Worm (Caenorhabditis elegans) whole organism, L3 larva: ENCODE results near the gene C05E11.2.
A peak's percentile ranks its signal among the peaks of the same experiment; 100 is the strongest.

ENCODE experiments used
- R02D3.7 ChIP-seq: fragments of 150-350 bp; optimal IDR thresholded peaks from 2 replicates; lab custom pipeline; 2014; ENCODE audit warnings: missing biosample characterization, missing genetic modification characterization
- ZK546.5 ChIP-seq: sonication (generic microtip); optimal IDR thresholded peaks from 2 replicates; lab custom pipeline; 2017; ENCODE audit warnings: missing biosample characterization, missing genetic modification characterization
- aly-2 ChIP-seq: fragments of 150-350 bp; optimal IDR thresholded peaks from 2 replicates; lab custom pipeline; 2014; ENCODE audit warnings: missing biosample characterization, missing genetic modification characterization
- ama-1 ChIP-seq: fragments of 150-350 bp; optimal IDR thresholded peaks from 2 replicates; lab custom pipeline; 2018
- ceh-28 ChIP-seq: fragments of 150-350 bp; optimal IDR thresholded peaks from 2 replicates; lab custom pipeline; 2014; ENCODE audit warnings: missing biosample characterization, missing genetic modification reagents, missing genetic modification characterization
- ceh-82 ChIP-seq: fragments of 150-350 bp; optimal IDR thresholded peaks from 2 replicates; lab custom pipeline; 2014; ENCODE audit warnings: missing biosample characterization, missing genetic modification characterization
- daf-12 ChIP-seq: fragments of 150-350 bp; optimal IDR thresholded peaks from 2 replicates; lab custom pipeline; 2014; ENCODE audit warnings: missing biosample characterization, missing genetic modification reagents, missing genetic modification characterization
- egl-27 ChIP-seq: sonication (generic microtip); optimal IDR thresholded peaks from 4 replicates; lab custom pipeline; 2017; ENCODE audit warnings: missing biosample characterization, missing genetic modification reagents, missing genetic modification characterization
- elt-1 ChIP-seq: fragments of 150-350 bp; optimal IDR thresholded peaks from 2 replicates; lab custom pipeline; 2014; ENCODE audit warnings: missing biosample characterization, missing genetic modification characterization
- elt-2 ChIP-seq: sonication (generic microtip); optimal IDR thresholded peaks from 2 replicates; lab custom pipeline; 2016; ENCODE audit warnings: missing genetic modification reagents, mild to moderate bottlenecking, missing genetic modification characterization, missing compliant biosample characterization
- fkh-10 ChIP-seq: sonication (generic microtip); optimal IDR thresholded peaks from 2 replicates; lab custom pipeline; 2017; ENCODE audit warnings: missing biosample characterization, missing genetic modification reagents, missing genetic modification characterization
- fos-1 ChIP-seq: fragments of 150-350 bp; optimal IDR thresholded peaks from 2 replicates; lab custom pipeline; 2014; ENCODE audit warnings: missing biosample characterization, missing genetic modification characterization
- jun-1 ChIP-seq: fragments of 150-350 bp; optimal IDR thresholded peaks from 2 replicates; lab custom pipeline; 2014; ENCODE audit warnings: missing biosample characterization, missing genetic modification reagents, missing genetic modification characterization
- lin-15B ChIP-seq: fragments of 150-350 bp; optimal IDR thresholded peaks from 2 replicates; lab custom pipeline; 2014; ENCODE audit warnings: missing biosample characterization, missing genetic modification characterization
- lsy-12 ChIP-seq: sonication (generic microtip); optimal IDR thresholded peaks from 2 replicates; lab custom pipeline; 2016; ENCODE audit warnings: mild to moderate bottlenecking, missing genetic modification characterization, missing compliant biosample characterization
- mdl-1 ChIP-seq: fragments of 150-350 bp; optimal IDR thresholded peaks from 2 replicates; lab custom pipeline; 2014; ENCODE audit warnings: missing biosample characterization, missing genetic modification characterization
- mml-1 ChIP-seq: fragments of 150-350 bp; sonication (generic microtip); optimal IDR thresholded peaks from 3 replicates; lab custom pipeline; 2014; ENCODE audit warnings: missing biosample characterization, missing genetic modification characterization
- nfya-1 ChIP-seq: sonication (generic microtip); optimal IDR thresholded peaks from 2 replicates; lab custom pipeline; 2017; ENCODE audit warnings: missing genetic modification characterization, mild to moderate bottlenecking, missing compliant biosample characterization, antibody characterized with exemption, moderate library complexity; ENCODE audit not compliant: insufficient read depth
- nhr-11 ChIP-seq: fragments of 150-350 bp; optimal IDR thresholded peaks from 2 replicates; lab custom pipeline; 2014; ENCODE audit warnings: missing biosample characterization, missing genetic modification characterization
- nhr-23 ChIP-seq: fragments of 150-350 bp; optimal IDR thresholded peaks from 2 replicates; lab custom pipeline; 2014; ENCODE audit warnings: missing biosample characterization, missing genetic modification reagents, missing genetic modification characterization
- nhr-25 ChIP-seq: sonication (generic microtip); optimal IDR thresholded peaks from 2 replicates; lab custom pipeline; 2017; ENCODE audit warnings: missing biosample characterization, missing genetic modification characterization
- nhr-28 ChIP-seq: fragments of 150-350 bp; optimal IDR thresholded peaks from 2 replicates; lab custom pipeline; 2014; ENCODE audit warnings: missing biosample characterization, missing genetic modification characterization
- nhr-43 ChIP-seq: sonication (generic microtip); optimal IDR thresholded peaks from 2 replicates; lab custom pipeline; 2016; ENCODE audit warnings: mild to moderate bottlenecking, missing genetic modification characterization, missing compliant biosample characterization; ENCODE audit not compliant: poor library complexity, severe bottlenecking
- nhr-67 ChIP-seq: fragments of 150-350 bp; optimal IDR thresholded peaks from 2 replicates; lab custom pipeline; 2014; ENCODE audit warnings: missing biosample characterization, missing genetic modification characterization
- nhr-76 ChIP-seq: fragments of 150-350 bp; sonication (generic microtip); optimal IDR thresholded peaks from 5 replicates; lab custom pipeline; 2014; ENCODE audit warnings: missing biosample characterization, missing genetic modification characterization
- nhr-77 ChIP-seq: fragments of 150-350 bp; optimal IDR thresholded peaks from 2 replicates; lab custom pipeline; 2014; ENCODE audit warnings: missing biosample characterization, missing genetic modification characterization
- pha-4 ChIP-seq: fragments of 150-350 bp; optimal IDR thresholded peaks from 2 replicates; lab custom pipeline; 2014; ENCODE audit warnings: missing biosample characterization, missing genetic modification reagents, missing genetic modification characterization
- pqm-1 ChIP-seq: fragments of 150-350 bp; optimal IDR thresholded peaks from 2 replicates; lab custom pipeline; 2017; ENCODE audit warnings: missing biosample characterization, missing genetic modification characterization, inconsistent platforms
- sea-2 ChIP-seq: fragments of 150-350 bp; sonication (generic microtip); optimal IDR thresholded peaks from 4 replicates; lab custom pipeline; 2014; ENCODE audit warnings: missing biosample characterization, missing genetic modification reagents, missing genetic modification characterization
- skn-1 ChIP-seq: fragments of 150-350 bp; optimal IDR thresholded peaks from 2 replicates; lab custom pipeline; 2014; ENCODE audit warnings: missing biosample characterization, missing genetic modification characterization
- snpc-4 ChIP-seq: fragments of 150-350 bp; optimal IDR thresholded peaks from 2 replicates; lab custom pipeline; 2014; ENCODE audit warnings: missing biosample characterization, missing genetic modification characterization
- tbx-2 ChIP-seq: sonication (generic microtip); optimal IDR thresholded peaks from 2 replicates; lab custom pipeline; 2016; ENCODE audit warnings: mild to moderate bottlenecking, missing genetic modification characterization, missing compliant biosample characterization
- unc-39 ChIP-seq: sonication (generic microtip); optimal IDR thresholded peaks from 4 replicates; lab custom pipeline; 2017; ENCODE audit warnings: missing biosample characterization, missing genetic modification characterization
- unc-62 ChIP-seq: fragments of 150-350 bp; sonication (generic microtip); optimal IDR thresholded peaks from 4 replicates; lab custom pipeline; 2014; ENCODE audit warnings: missing biosample characterization, missing genetic modification reagents, missing genetic modification characterization
- zag-1 ChIP-seq: fragments of 150-350 bp; optimal IDR thresholded peaks from 2 replicates; lab custom pipeline; 2014; ENCODE audit warnings: missing biosample characterization, missing genetic modification characterization
- ztf-11 ChIP-seq: fragments of 150-350 bp; optimal IDR thresholded peaks from 2 replicates; lab custom pipeline; 2014; ENCODE audit warnings: missing biosample characterization, missing genetic modification characterization

C05E11.2 gene

ce11 chrX:4550987-4551386 is 35.7 kb upstream of the C05E11.2 start:
- no peak for TF ChIP-seq daf-12 (tag; lab: Kevin White, UChicago)
- TF ChIP-seq fkh-10 (GFP tag; lab: Kevin White, UChicago) = no peak
- TF ChIP-seq nhr-23 (tag; lab: Kevin White, UChicago) = peak; percentile 70
- peak; percentile 59 for TF ChIP-seq nhr-25

ce11 chrX:4553033-4553432 is 33.7 kb upstream of the C05E11.2 start:
- no peak for TF ChIP-seq mml-1
- peak; percentile 13 for TF ChIP-seq elt-1 (tag; lab: Kevin White, UChicago)
- TF ChIP-seq mdl-1 (tag; lab: Kevin White, UChicago) = no peak

- no peak for TF ChIP-seq ceh-82 (tag; lab: Kevin White, UChicago)
- no peak for TF ChIP-seq mdl-1 (tag; lab: Kevin White, UChicago)
- TF ChIP-seq ZK546.5 = no peak
- TF ChIP-seq nhr-28 (tag; lab: Kevin White, UChicago) = no peak
Observed at ce11 chrX:4553491-4553890, 33.2 kb upstream of the C05E11.2 start.

ce11 chrX:4554385-4554784 is 32.3 kb upstream of the C05E11.2 start, which contains the start of gene ham-2:
Gene ham-2 (plus strand): TSS chrX:4554685.
- TF ChIP-seq mdl-1 (tag; lab: Kevin White, UChicago) (no peak), fos-1 (tag; lab: Kevin White, UChicago) (no peak), nhr-23 (tag; lab: Kevin White, UChicago) (no peak), zag-1 (tag; lab: Kevin White, UChicago) (no peak)

- TF ChIP-seq ama-1 (lab: Kevin White, UChicago) = no peak
- no peak for TF ChIP-seq lin-15B (tag; lab: Kevin White, UChicago)
- TF ChIP-seq ceh-28 = no peak
- TF ChIP-seq jun-1 (tag; lab: Kevin White, UChicago) = no peak
- TF ChIP-seq elt-1 (tag; lab: Kevin White, UChicago) = no peak
- no peak for TF ChIP-seq nhr-25
- no peak for TF ChIP-seq mdl-1 (tag; lab: Kevin White, UChicago)
- TF ChIP-seq nfya-1 (tag; lab: Kevin White, UChicago) = no peak
- TF ChIP-seq ztf-11 (tag; lab: Kevin White, UChicago) = no peak
- no peak for TF ChIP-seq pqm-1 (tag; lab: Kevin White, UChicago)
Observed at ce11 chrX:4556028-4556427, 30.7 kb upstream of the C05E11.2 start.

- TF ChIP-seq ztf-11 (tag; lab: Kevin White, UChicago) (no peak), pha-4 (no peak), daf-12 (tag; lab: Kevin White, UChicago) (no peak), fos-1 (tag; lab: Kevin White, UChicago) (no peak), nfya-1 (tag; lab: Kevin White, UChicago) (no peak)
Observed at ce11 chrX:4561863-4562262, 24.9 kb upstream of the C05E11.2 start, which contains the start of gene C05E11.6. Gene C05E11.6 (plus strand): TSS chrX:4562163.

- no peak for TF ChIP-seq skn-1
- TF ChIP-seq tbx-2 = no peak
- no peak for TF ChIP-seq nhr-43
- TF ChIP-seq mdl-1 (tag; lab: Kevin White, UChicago) = no peak
Observed at ce11 chrX:4562288-4562687, 24.4 kb upstream of the C05E11.2 start.

- TF ChIP-seq sea-2 (no peak), lsy-12 (tag; lab: Kevin White, UChicago) (no peak), elt-1 (tag; lab: Kevin White, UChicago) (no peak), mml-1 (no peak), nhr-67 (tag; lab: Kevin White, UChicago) (no peak), nhr-76 (tag; lab: Kevin White, UChicago) (no peak), aly-2 (tag; lab: Kevin White, UChicago) (no peak), mdl-1 (tag; lab: Kevin White, UChicago) (peak; percentile 15), egl-27 (tag; lab: Kevin White, UChicago) (no peak), unc-39 (tag; lab: Kevin White, UChicago) (no peak), R02D3.7 (tag; lab: Kevin White, UChicago) (no peak), nhr-28 (tag; lab: Kevin White, UChicago) (no peak), elt-2 (peak; percentile 98), nhr-11 (tag; lab: Kevin White, UChicago) (no peak), ceh-28 (no peak), snpc-4 (tag; lab: Kevin White, UChicago) (no peak), zag-1 (tag; lab: Kevin White, UChicago) (no peak), jun-1 (tag; lab: Kevin White, UChicago) (peak; percentile 78), nhr-77 (tag; lab: Kevin White, UChicago) (no peak), ZK546.5 (no peak), pha-4 (peak; percentile 62), ama-1 (lab: Kevin White, UChicago) (no peak), pqm-1 (tag; lab: Kevin White, UChicago) (peak; percentile 94), unc-62 (no peak)
Observed at ce11 chrX:4564717-4565316, 21.9 kb upstream of the C05E11.2 start, which contains the start of gene amt-4. Gene amt-4 (plus strand): TSS chrX:4565302.
